Worm (Caenorhabditis elegans) whole organism, L1 larva: Measurements from ENCODE around the gene C01G6.2.
A peak's percentile ranks its signal among the peaks of the same experiment; 100 is the strongest.

Experiments used
- C04F5.9 ChIP-seq: sonication (generic microtip); optimal IDR thresholded peaks from 2 replicates; lab custom pipeline; 2016; ENCODE audit warnings: missing genetic modification characterization, missing compliant biosample characterization
- C16A3.4 ChIP-seq: fragments of 150-350 bp; optimal IDR thresholded peaks from 2 replicates; lab custom pipeline; 2014; ENCODE audit warnings: missing biosample characterization, missing genetic modification characterization
- C34B4.2 ChIP-seq: sonication (generic microtip); optimal IDR thresholded peaks from 2 replicates; lab custom pipeline; 2017; ENCODE audit warnings: mild to moderate bottlenecking, missing genetic modification characterization, missing compliant biosample characterization
- Y116A8C.19 ChIP-seq: sonication (generic microtip); optimal IDR thresholded peaks from 2 replicates; lab custom pipeline; 2016; ENCODE audit warnings: missing compliant biosample characterization, missing genetic modification characterization, borderline replicate concordance
- aha-1 ChIP-seq: fragments of 150-350 bp; optimal IDR thresholded peaks from 2 replicates; lab custom pipeline; 2014; ENCODE audit warnings: missing biosample characterization, missing genetic modification characterization
- alr-1 ChIP-seq: fragments of 200-800 bp; sonication (Bioruptor generic); optimal IDR thresholded peaks from 2 replicates; lab custom pipeline; 2018; ENCODE audit warnings: borderline replicate concordance, mild to moderate bottlenecking, missing genetic modification characterization, missing compliant biosample characterization
- aly-2 ChIP-seq: fragments of 150-350 bp; optimal IDR thresholded peaks from 2 replicates; lab custom pipeline; 2014; ENCODE audit warnings: missing biosample characterization, missing genetic modification characterization
- ama-1 ChIP-seq: fragments of 150-350 bp; optimal IDR thresholded peaks from 2 replicates; lab custom pipeline; 2014
- ceh-63 ChIP-seq: fragments of 200-800 bp; sonication (Bioruptor generic); optimal IDR thresholded peaks from 2 replicates; lab custom pipeline; 2018; ENCODE audit warnings: mild to moderate bottlenecking, missing genetic modification characterization, missing compliant biosample characterization
- ceh-82 ChIP-seq, 3 experiments: fragments of 150-350 bp in 1 of 3; sonication (generic microtip) in 2 of 3; optimal IDR thresholded peaks; 2 replicates each; lab custom pipeline; 2014 to 2017; ENCODE audit warnings: missing biosample characterization in 3 of 3, missing genetic modification characterization in 3 of 3
- ceh-88 ChIP-seq: fragments of 200-800 bp; sonication (Bioruptor generic); IDR thresholded peaks from 2 replicates; pipeline ENCODE4 v1.3.6; 2022; ENCODE audit warnings: missing genetic modification characterization, missing compliant biosample characterization
- ces-1 ChIP-seq: fragments of 150-350 bp; optimal IDR thresholded peaks from 2 replicates; lab custom pipeline; 2014; ENCODE audit warnings: missing biosample characterization, missing genetic modification reagents, missing genetic modification characterization
- dpl-1 ChIP-seq, 3 experiments: fragments of 150-350 bp in 2 of 3; sonication (generic microtip) in 1 of 3; optimal IDR thresholded peaks; 2 replicates each; lab custom pipeline; 2014 to 2017; ENCODE audit warnings: missing biosample characterization in 3 of 3, missing genetic modification characterization in 3 of 3, missing genetic modification reagents in 3 of 3
- dsc-1 ChIP-seq: sonication (generic microtip); optimal IDR thresholded peaks from 2 replicates; lab custom pipeline; 2016; ENCODE audit warnings: mild to moderate bottlenecking, missing genetic modification characterization, missing compliant biosample characterization
- efl-1 ChIP-seq, 4 experiments: fragments of 150-350 bp; optimal IDR thresholded peaks in 3 of 4; peaks in 1 of 4; 1 replicate in 1 of 4; 2 replicates in 3 of 4; lab custom pipeline; 2014; ENCODE audit warnings: missing biosample characterization in 2 of 4, missing genetic modification characterization in 2 of 4, missing genetic modification reagents in 2 of 4
- efl-3 ChIP-seq: fragments of 200-800 bp; sonication (Bioruptor generic); optimal IDR thresholded peaks from 2 replicates; lab custom pipeline; 2018; ENCODE audit warnings: mild to moderate bottlenecking, missing genetic modification characterization, missing compliant biosample characterization
- elt-2 ChIP-seq: sonication (generic microtip); optimal IDR thresholded peaks from 2 replicates; lab custom pipeline; 2016; ENCODE audit warnings: missing genetic modification characterization, mild to moderate bottlenecking, inconsistent platforms, missing compliant biosample characterization, missing genetic modification reagents
- fkh-4 ChIP-seq: sonication (generic microtip); optimal IDR thresholded peaks from 2 replicates; lab custom pipeline; 2016; ENCODE audit warnings: missing compliant biosample characterization, missing genetic modification characterization, borderline replicate concordance
- fkh-8 ChIP-seq: sonication (generic microtip); optimal IDR thresholded peaks from 2 replicates; lab custom pipeline; 2016; ENCODE audit warnings: mild to moderate bottlenecking, missing genetic modification characterization, missing compliant biosample characterization
- hlh-4 ChIP-seq: sonication (generic microtip); optimal IDR thresholded peaks from 2 replicates; lab custom pipeline; 2016; ENCODE audit warnings: mild to moderate bottlenecking, missing genetic modification characterization, missing compliant biosample characterization
- irx-1 ChIP-seq: sonication (generic microtip); optimal IDR thresholded peaks from 2 replicates; lab custom pipeline; 2016; ENCODE audit warnings: missing genetic modification characterization, missing compliant biosample characterization
- lin-13 ChIP-seq: fragments of 150-350 bp; optimal IDR thresholded peaks from 2 replicates; lab custom pipeline; 2014; ENCODE audit warnings: missing biosample characterization, missing genetic modification reagents, missing genetic modification characterization
- lin-14 ChIP-seq: fragments of 200-800 bp; sonication (Bioruptor generic); optimal IDR thresholded peaks from 2 replicates; lab custom pipeline; 2018; ENCODE audit warnings: mild to moderate bottlenecking, missing genetic modification characterization, moderate library complexity, missing compliant biosample characterization
- lin-39 ChIP-seq: fragments of 150-350 bp; optimal IDR thresholded peaks from 2 replicates; lab custom pipeline; 2014; ENCODE audit warnings: missing biosample characterization, missing genetic modification reagents, missing genetic modification characterization
- lsy-2 ChIP-seq, 2 experiments: fragments of 150-350 bp; optimal IDR thresholded peaks; 2 replicates each; lab custom pipeline; 2014; ENCODE audit warnings: missing biosample characterization in 2 of 2, missing genetic modification characterization in 2 of 2
- mef-2 ChIP-seq: fragments of 150-350 bp; optimal IDR thresholded peaks from 2 replicates; lab custom pipeline; 2014; ENCODE audit warnings: missing biosample characterization, missing genetic modification characterization
- nhr-12 ChIP-seq: sonication (generic microtip); optimal IDR thresholded peaks from 2 replicates; lab custom pipeline; 2017; ENCODE audit warnings: missing biosample characterization, missing genetic modification characterization
- nhr-20 ChIP-seq: sonication (generic microtip); optimal IDR thresholded peaks from 2 replicates; lab custom pipeline; 2016; ENCODE audit warnings: mild to moderate bottlenecking, missing genetic modification characterization, missing compliant biosample characterization
- nhr-237 ChIP-seq: fragments of 150-350 bp; optimal IDR thresholded peaks from 2 replicates; lab custom pipeline; 2014; ENCODE audit warnings: missing biosample characterization, missing genetic modification characterization
- nhr-28 ChIP-seq: fragments of 150-350 bp; optimal IDR thresholded peaks from 2 replicates; lab custom pipeline; 2014; ENCODE audit warnings: missing biosample characterization, missing genetic modification characterization
- nhr-47 ChIP-seq: sonication (generic microtip); optimal IDR thresholded peaks from 2 replicates; lab custom pipeline; 2016; ENCODE audit warnings: mild to moderate bottlenecking, missing genetic modification characterization, moderate library complexity, missing compliant biosample characterization
- nhr-76 ChIP-seq: sonication (generic microtip); optimal IDR thresholded peaks from 2 replicates; lab custom pipeline; 2017; ENCODE audit warnings: missing biosample characterization, missing genetic modification characterization
- nhr-77 ChIP-seq: fragments of 150-350 bp; optimal IDR thresholded peaks from 2 replicates; lab custom pipeline; 2014; ENCODE audit warnings: missing biosample characterization, missing genetic modification characterization
- nhr-84 ChIP-seq: sonication (generic microtip); optimal IDR thresholded peaks from 2 replicates; lab custom pipeline; 2017; ENCODE audit warnings: missing biosample characterization, missing genetic modification characterization
- nhr-90 ChIP-seq: sonication (generic microtip); optimal IDR thresholded peaks from 2 replicates; lab custom pipeline; 2016; ENCODE audit warnings: mild to moderate bottlenecking, missing genetic modification characterization, missing compliant biosample characterization; ENCODE audit not compliant: poor library complexity
- pqm-1 ChIP-seq: sonication (generic microtip); optimal IDR thresholded peaks from 3 replicates; lab custom pipeline; 2017; ENCODE audit warnings: missing biosample characterization, missing genetic modification characterization
- skn-1 ChIP-seq: fragments of 150-350 bp; optimal IDR thresholded peaks from 2 replicates; lab custom pipeline; 2014; ENCODE audit warnings: missing biosample characterization, missing genetic modification characterization
- snpc-4 ChIP-seq: fragments of 150-350 bp; optimal IDR thresholded peaks from 2 replicates; lab custom pipeline; 2014; ENCODE audit warnings: missing biosample characterization, missing genetic modification characterization
- sptf-1 ChIP-seq: fragments of 150-350 bp; optimal IDR thresholded peaks from 2 replicates; lab custom pipeline; 2014; ENCODE audit warnings: missing biosample characterization, missing genetic modification characterization
- swsn-7 ChIP-seq: sonication (generic microtip); optimal IDR thresholded peaks from 2 replicates; lab custom pipeline; 2016; ENCODE audit warnings: missing genetic modification characterization, missing compliant biosample characterization
- unc-30 ChIP-seq: sonication (generic microtip); optimal IDR thresholded peaks from 2 replicates; lab custom pipeline; 2017; ENCODE audit warnings: missing biosample characterization, missing genetic modification characterization
- vab-15 ChIP-seq: sonication (generic microtip); optimal IDR thresholded peaks from 2 replicates; lab custom pipeline; 2017; ENCODE audit warnings: missing genotype, mild to moderate bottlenecking, missing genetic modification characterization, missing compliant biosample characterization
- xbp-1 ChIP-seq: sonication (generic microtip); optimal IDR thresholded peaks from 2 replicates; lab custom pipeline; 2016; ENCODE audit warnings: missing genetic modification characterization, missing compliant biosample characterization
- ztf-11 ChIP-seq, 2 experiments: sonication (generic microtip); optimal IDR thresholded peaks; 2 replicates each; lab custom pipeline; 2016 to 2017; ENCODE audit warnings: missing genetic modification characterization in 2 of 2, missing biosample characterization in 1 of 2, missing compliant biosample characterization in 1 of 2
- ztf-4 ChIP-seq: fragments of 150-350 bp; optimal IDR thresholded peaks from 2 replicates; lab custom pipeline; 2014; ENCODE audit warnings: missing biosample characterization, missing genetic modification characterization

The C01G6.2 gene

DNA sequence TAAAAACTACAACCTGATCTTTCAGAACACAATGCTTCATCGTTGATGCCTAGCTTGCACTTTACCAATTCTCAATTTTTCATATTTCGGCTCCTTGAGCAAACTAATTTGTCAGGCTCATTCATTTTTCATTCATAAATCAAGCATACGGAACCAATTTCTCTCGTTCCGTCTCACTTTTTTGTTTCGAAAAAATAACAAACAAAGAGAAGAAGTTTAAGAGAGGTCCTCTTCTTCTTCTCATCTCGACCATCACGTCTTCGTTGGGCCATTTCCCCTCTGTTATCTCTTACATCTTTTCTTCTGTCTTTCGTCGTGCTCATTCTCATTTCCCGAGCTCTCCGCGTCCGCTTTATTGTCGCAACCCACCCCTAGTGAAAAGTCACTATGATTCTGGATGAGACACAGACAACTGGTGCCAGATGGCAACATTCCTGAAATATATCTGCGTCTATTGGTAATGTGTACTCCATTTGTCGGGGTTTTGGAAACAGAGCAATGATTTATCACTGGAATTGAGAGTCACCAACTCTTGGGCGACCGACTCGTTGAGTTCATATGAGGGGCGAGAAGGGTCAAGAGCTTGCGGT is 2.1 kb upstream of the C01G6.2 start (continued):
- TF ChIP-seq Y116A8C.19 (tag; lab: Kevin White, UChicago) = no peak
- TF ChIP-seq C16A3.4 (tag; lab: Kevin White, UChicago) = no peak
- no peak for TF ChIP-seq mef-2 (tag; lab: Kevin White, UChicago)
- no peak for TF ChIP-seq dpl-1 (GFP tag; optimal IDR thresholded peaks at IDR 0.05; lab: Kevin White, UChicago)
- TF ChIP-seq nhr-77 (tag; lab: Kevin White, UChicago) = no peak
- no peak for TF ChIP-seq C04F5.9 (tag; lab: Kevin White, UChicago)
- peak; percentile 17 for TF ChIP-seq irx-1
- TF ChIP-seq ces-1 (GFP tag; lab: Kevin White, UChicago) = no peak
- TF ChIP-seq aly-2 (tag; lab: Kevin White, UChicago) = no peak
- no peak for TF ChIP-seq nhr-84 (tag; lab: Kevin White, UChicago)
- peak in 1 of 2 experiments; percentile 46 for TF ChIP-seq lsy-2 (tag; optimal IDR thresholded peaks at IDR 0.05; lab: Kevin White, UChicago)
- peak; percentile 45 for TF ChIP-seq swsn-7 (tag; lab: Kevin White, UChicago)
- no peak for TF ChIP-seq C34B4.2 (tag; lab: Kevin White, UChicago)
- TF ChIP-seq ztf-4 (tag; lab: Kevin White, UChicago) = no peak
- TF ChIP-seq nhr-237 (tag; lab: Kevin White, UChicago) = no peak
- TF ChIP-seq nhr-20 (tag; lab: Kevin White, UChicago) = peak; percentile 9
- TF ChIP-seq lin-39 (tag; lab: Kevin White, UChicago) = no peak
- no peak for TF ChIP-seq aha-1 (tag; lab: Kevin White, UChicago)
- TF ChIP-seq nhr-12 (tag; lab: Kevin White, UChicago) = no peak
- TF ChIP-seq lin-14 (GFP tag; lab: Kevin White, UChicago) = peak; percentile 84
- TF ChIP-seq nhr-28 = no peak
- no peak for TF ChIP-seq ceh-63 (GFP tag; lab: Kevin White, UChicago)
- TF ChIP-seq fkh-4 (tag; lab: Kevin White, UChicago) = peak; percentile 70
- TF ChIP-seq ceh-88 = no peak
- TF ChIP-seq ama-1 (lab: Kevin White, UChicago) = no peak
- no peak for TF ChIP-seq lin-13
- no peak for TF ChIP-seq elt-2 (tag; lab: Kevin White, UChicago)
- no peak for TF ChIP-seq ztf-11 (tag; optimal IDR thresholded peaks at IDR 0.05; lab: Kevin White, UChicago)
- TF ChIP-seq ceh-82 (tag; optimal IDR thresholded peaks at IDR 0.05; lab: Kevin White, UChicago) = no peak
- TF ChIP-seq alr-1 (tag; lab: Kevin White, UChicago) = no peak
- peak; percentile 94 for TF ChIP-seq dsc-1 (tag; lab: Kevin White, UChicago)
- no peak for TF ChIP-seq pqm-1 (tag; lab: Kevin White, UChicago)
- TF ChIP-seq xbp-1 (tag; lab: Kevin White, UChicago) = no peak
- no peak for TF ChIP-seq nhr-90 (tag; lab: Kevin White, UChicago)
- no peak for TF ChIP-seq nhr-76 (tag; lab: Kevin White, UChicago)
- TF ChIP-seq efl-3 (GFP tag; lab: Kevin White, UChicago) = no peak
- no peak for TF ChIP-seq unc-30 (tag; lab: Kevin White, UChicago)
- TF ChIP-seq nhr-47 (tag; lab: Kevin White, UChicago) = peak; percentile 6
- TF ChIP-seq hlh-4 = no peak
- TF ChIP-seq sptf-1 (tag; lab: Kevin White, UChicago) = no peak
- TF ChIP-seq efl-1 (optimal IDR thresholded peaks at IDR 0.05; lab: Kevin White, UChicago) = peak; percentile 4 to 22
- TF ChIP-seq efl-1 (GFP tag; optimal IDR thresholded peaks at IDR 0.05 in 1 of 2; lab: Kevin White, UChicago) = no peak
- TF ChIP-seq skn-1 = no peak
- TF ChIP-seq snpc-4 (tag; lab: Kevin White, UChicago) = no peak
- peak; percentile 39 for TF ChIP-seq fkh-8 (tag; lab: Kevin White, UChicago)
- no peak for TF ChIP-seq vab-15
